Fruit fly (Drosophila melanogaster): Measurements from ENCODE around the gene Fkbp39.

- TF ChIP-seq CG13894 (tag; optimal IDR thresholded peaks at IDR 0.05) (no peak), jing (GFP tag; optimal IDR thresholded peaks at IDR 0.05) (no peak), Fer2 (tag; optimal IDR thresholded peaks at IDR 0.05) (no peak), unc-4 (GFP tag; IDR thresholded peaks at IDR 0.05; ENCODE audit: partially characterized antibody) (no peak), mam (GFP tag; optimal IDR thresholded peaks at IDR 0.05) (no peak), CG6683 (GFP tag; optimal IDR thresholded peaks at IDR 0.05) (no peak), CG14441 (GFP tag; IDR thresholded peaks at IDR 0.05) (no peak)
Measured at dm6 chr3R:15305246-15305645, 27.7 kb downstream of the Fkbp39 start.

Data from whole organism, embryonic.